Worm (Caenorhabditis elegans) whole organism, L4/young adult: Measurements from ENCODE around the gene C14B1.8.

ENCODE experiments used
- W03F9.2 ChIP-seq: fragments of 150-350 bp; optimal IDR thresholded peaks from 2 replicates; lab custom pipeline; 2014; ENCODE audit warnings: missing biosample characterization, missing genetic modification characterization
- dao-5 ChIP-seq: sonication (generic microtip); optimal IDR thresholded peaks from 2 replicates; lab custom pipeline; 2016; ENCODE audit warnings: missing genotype, missing genetic modification characterization, moderate library complexity, missing compliant biosample characterization
- him-1 ChIP-seq: sonication (generic microtip); optimal IDR thresholded peaks from 2 replicates; lab custom pipeline; 2016; ENCODE audit warnings: missing genotype, missing genetic modification reagents, missing genetic modification characterization, missing compliant biosample characterization

- TF ChIP-seq dao-5 (no peak), W03F9.2 (tag; lab: Kevin White, UChicago) (no peak), him-1 (no peak)
Measured at ce11 chrIII:3730475-3730874, 11.0 kb upstream of the C14B1.8 start, which contains the start of gene F34D10.8.
